Fruit fly (Drosophila melanogaster) whole organism, pupa: ENCODE data around the gene CG16713.
A peak's percentile ranks its signal among the peaks of the same experiment; 100 is the strongest.

Source experiments
- CG10348 ChIP-seq: fragments of 200-800 bp; sonication (Bioruptor generic); IDR thresholded peaks from 2 replicates; pipeline ENCODE4 v1.3.6; 2022; ENCODE audit warnings: missing biosample characterization, missing genetic modification characterization
- CG12605 ChIP-seq: fragments of 200-800 bp; sonication (Bioruptor generic); IDR thresholded peaks from 2 replicates; pipeline ENCODE4 v1.3.6; 2022; ENCODE audit warnings: missing biosample characterization, missing genetic modification characterization
- CG13204 ChIP-seq: fragments of 200-800 bp; sonication (Bioruptor generic); optimal IDR thresholded peaks from 2 replicates; lab custom pipeline; 2018; ENCODE audit warnings: missing biosample characterization, mild to moderate bottlenecking, missing genetic modification characterization, moderate library complexity
- CG14655 ChIP-seq: fragments of 200-800 bp; sonication (Bioruptor generic); optimal IDR thresholded peaks from 3 replicates; lab custom pipeline; 2017; ENCODE audit warnings: mild to moderate bottlenecking, missing biosample characterization, missing genetic modification reagents, missing genetic modification characterization
- CG15710 ChIP-seq: fragments of 200-800 bp; sonication (Bioruptor generic); optimal IDR thresholded peaks from 2 replicates; lab custom pipeline; 2018; ENCODE audit warnings: missing biosample characterization, mild to moderate bottlenecking, missing genetic modification characterization, moderate library complexity
- CG17806 ChIP-seq: fragments of 200-800 bp; sonication (Bioruptor generic); optimal IDR thresholded peaks from 2 replicates; lab custom pipeline; 2018; ENCODE audit warnings: missing biosample characterization, mild to moderate bottlenecking, missing genetic modification characterization, moderate library complexity
- CG32121 ChIP-seq: fragments of 200-800 bp; sonication (Bioruptor generic); IDR thresholded peaks from 2 replicates; pipeline ENCODE4 v1.3.6; 2022; ENCODE audit warnings: missing biosample characterization, missing genetic modification characterization
- CG34367 ChIP-seq: fragments of 200-800 bp; sonication (Bioruptor generic); optimal IDR thresholded peaks from 2 replicates; lab custom pipeline; 2018; ENCODE audit warnings: missing biosample characterization, mild to moderate bottlenecking, missing genetic modification characterization
- CG4496 ChIP-seq: fragments of 200-800 bp; sonication (Bioruptor generic); IDR thresholded peaks from 3 replicates; pipeline ENCODE4 v1.3.6; 2022; ENCODE audit warnings: missing biosample characterization, missing genetic modification characterization
- CG8159 ChIP-seq: fragments of 200-800 bp; sonication (Bioruptor generic); optimal IDR thresholded peaks from 3 replicates; lab custom pipeline; 2018; ENCODE audit warnings: missing biosample characterization, mild to moderate bottlenecking, missing genetic modification characterization, moderate library complexity
- CG8301 ChIP-seq: fragments of 200-800 bp; sonication (Bioruptor generic); optimal IDR thresholded peaks from 2 replicates; lab custom pipeline; 2018; ENCODE audit warnings: missing biosample characterization, mild to moderate bottlenecking, missing genetic modification characterization
- CG9948 ChIP-seq: fragments of 200-800 bp; sonication (Bioruptor generic); optimal IDR thresholded peaks from 2 replicates; lab custom pipeline; 2018; ENCODE audit warnings: missing biosample characterization, mild to moderate bottlenecking, missing genetic modification characterization, moderate library complexity
- D1 ChIP-seq: fragments of 200-800 bp; sonication (Bioruptor generic); optimal IDR thresholded peaks from 2 replicates; lab custom pipeline; 2018; ENCODE audit warnings: missing biosample characterization, mild to moderate bottlenecking, missing genetic modification characterization, moderate library complexity
- EcR ChIP-seq: fragments of 200-800 bp; sonication (Bioruptor generic); optimal IDR thresholded peaks from 3 replicates; lab custom pipeline; 2019; ENCODE audit warnings: missing biosample characterization, missing genetic modification characterization, mild to moderate bottlenecking, moderate library complexity, missing genetic modification reagents
- Ets98B ChIP-seq: fragments of 200-800 bp; sonication (Bioruptor generic); IDR thresholded peaks from 2 replicates; pipeline ENCODE4 v1.3.6; 2022; ENCODE audit warnings: missing biosample characterization, missing genetic modification characterization
- Pif1A ChIP-seq: fragments of 200-800 bp; sonication (Bioruptor generic); optimal IDR thresholded peaks from 3 replicates; lab custom pipeline; 2016; ENCODE audit warnings: missing biosample characterization, missing genetic modification characterization
- Pif1B ChIP-seq: fragments of 200-800 bp; sonication (Bioruptor generic); optimal IDR thresholded peaks from 3 replicates; lab custom pipeline; 2016; ENCODE audit warnings: missing biosample characterization, missing genetic modification characterization
- Snoo ChIP-seq: fragments of 200-800 bp; sonication (Bioruptor generic); optimal IDR thresholded peaks from 3 replicates; lab custom pipeline; 2017; ENCODE audit warnings: missing biosample characterization, mild to moderate bottlenecking, missing genetic modification characterization, inconsistent platforms
- fd96Ca ChIP-seq: fragments of 200-800 bp; sonication (Bioruptor generic); IDR thresholded peaks from 3 replicates; pipeline ENCODE4 v1.3.6; 2022; ENCODE audit warnings: missing biosample characterization, missing genetic modification characterization
- gl ChIP-seq: fragments of 200-800 bp; sonication (Bioruptor generic); optimal IDR thresholded peaks from 2 replicates; lab custom pipeline; 2018; ENCODE audit warnings: missing biosample characterization, mild to moderate bottlenecking, missing genetic modification characterization
- rn ChIP-seq: fragments of 200-800 bp; sonication (Bioruptor generic); IDR thresholded peaks from 2 replicates; pipeline ENCODE4 v1.3.6; 2022; ENCODE audit warnings: missing biosample characterization, missing genetic modification characterization

Gene CG16713

dm6 chr2L:3729635-3730034 is 34.4 kb upstream of the CG16713 start:
- no peak for TF ChIP-seq Pif1A
- TF ChIP-seq D1 (tag; lab: Kevin White, UChicago) = no peak
- TF ChIP-seq fd96Ca (GFP tag; lab: Robert Waterston, UW) = no peak
- no peak for TF ChIP-seq rn (GFP tag; lab: Robert Waterston, UW)
- no peak for TF ChIP-seq CG4496 (GFP tag; lab: Robert Waterston, UW)
- TF ChIP-seq Pif1B (GFP tag; lab: Kevin White, UChicago) = no peak
- TF ChIP-seq CG10348 (GFP tag; lab: Robert Waterston, UW) = no peak
- no peak for TF ChIP-seq Snoo
- TF ChIP-seq CG34367 = no peak
- TF ChIP-seq CG12605 (GFP tag; lab: Robert Waterston, UW) = no peak; the same call in 1 of the 2 replicates
- no peak for TF ChIP-seq CG32121 (GFP tag; lab: Robert Waterston, UW)
- no peak for TF ChIP-seq EcR (GFP tag; lab: Kevin White, UChicago)
- no peak for TF ChIP-seq CG13204 (GFP tag; lab: Kevin White, UChicago)
- TF ChIP-seq CG15710 (tag; lab: Kevin White, UChicago) = no peak
- no peak for TF ChIP-seq Ets98B
- no peak for TF ChIP-seq CG9948
- no peak for TF ChIP-seq CG8301 (tag; lab: Kevin White, UChicago)
- TF ChIP-seq CG17806 (tag; lab: Kevin White, UChicago) = no peak
- no peak for TF ChIP-seq gl (tag; lab: Kevin White, UChicago)
- no peak for TF ChIP-seq CG14655 (GFP tag; lab: Kevin White, UChicago)

DNA sequence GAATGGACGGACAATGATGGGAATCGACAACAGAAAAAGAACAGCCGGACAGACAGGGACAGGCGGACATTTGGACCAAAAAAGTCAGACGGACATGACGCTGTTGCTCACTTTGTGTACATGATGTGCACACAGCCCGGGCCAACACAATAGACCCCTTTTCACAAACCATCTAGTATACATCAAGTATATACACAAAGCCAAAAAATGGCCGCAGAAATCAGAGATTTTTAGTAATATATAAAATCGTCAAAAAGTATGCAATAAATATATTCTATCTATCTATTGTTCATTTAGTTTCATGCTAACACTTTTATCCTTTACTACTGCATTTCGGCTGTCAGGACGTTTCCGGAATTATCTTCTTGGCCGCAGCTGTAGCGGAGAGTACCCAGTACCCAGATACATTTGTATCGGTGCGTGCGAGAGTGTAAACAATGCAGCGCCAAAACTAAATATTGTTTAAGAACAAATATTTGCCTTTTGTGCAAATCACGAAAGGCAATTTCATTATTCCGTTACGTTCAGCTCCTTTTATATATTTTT is 24.3 kb upstream of the CG16713 start:
- TF ChIP-seq fd96Ca (GFP tag; lab: Robert Waterston, UW) (0 out of 3 replicates have a peak, but pooled peaks have one; percentile 12), Pif1B (GFP tag; lab: Kevin White, UChicago) (peak; percentile 38), CG8159 (tag; lab: Kevin White, UChicago) (peak; percentile 49), CG4496 (GFP tag; lab: Robert Waterston, UW) (0 out of 3 replicates have a peak, but pooled peaks have one; percentile 27), CG32121 (GFP tag; lab: Robert Waterston, UW) (no peak), Snoo (no peak), CG34367 (peak; percentile 29), Pif1A (peak; percentile 52)

- no peak for TF ChIP-seq Pif1B (GFP tag; lab: Kevin White, UChicago)
- TF ChIP-seq CG4496 (GFP tag; lab: Robert Waterston, UW) = no peak
- TF ChIP-seq CG10348 (GFP tag; lab: Robert Waterston, UW) = no peak
- TF ChIP-seq rn (GFP tag; lab: Robert Waterston, UW) = no peak
- TF ChIP-seq CG32121 (GFP tag; lab: Robert Waterston, UW) = no peak
- no peak for TF ChIP-seq CG8159 (tag; lab: Kevin White, UChicago)
- no peak for TF ChIP-seq CG8301 (tag; lab: Kevin White, UChicago)
- no peak for TF ChIP-seq gl (tag; lab: Kevin White, UChicago)
- no peak for TF ChIP-seq CG15710 (tag; lab: Kevin White, UChicago)
- no peak for TF ChIP-seq EcR (GFP tag; lab: Kevin White, UChicago)
- TF ChIP-seq, all 21 proteins: peak for 0
Measured at dm6 chr2L:3717673-3718235, 22.5 kb upstream of the CG16713 start, which contains the start of the genes lectin-24A and Shaw. Gene lectin-24A (minus strand): TSS chr2L:3717773. Gene Shaw (plus strand): TSS chr2L:3718185.

dm6 chr2L:3713545-3714156 is 18.4 kb upstream of the CG16713 start:
- TF ChIP-seq CG17806 (tag; lab: Kevin White, UChicago) = no peak

- TF ChIP-seq CG9948 = no peak
- no peak for TF ChIP-seq CG12605 (GFP tag; lab: Robert Waterston, UW)
- TF ChIP-seq CG32121 (GFP tag; lab: Robert Waterston, UW) = no peak
- TF ChIP-seq CG10348 (GFP tag; lab: Robert Waterston, UW) = no peak
- no peak for TF ChIP-seq CG4496 (GFP tag; lab: Robert Waterston, UW)
- TF ChIP-seq CG34367 = no peak
- TF ChIP-seq Pif1B (GFP tag; lab: Kevin White, UChicago) = no peak
- no peak for TF ChIP-seq CG15710 (tag; lab: Kevin White, UChicago)
- no peak for TF ChIP-seq Ets98B
- TF ChIP-seq D1 (tag; lab: Kevin White, UChicago) = no peak
- TF ChIP-seq Snoo = no peak
- no peak for TF ChIP-seq CG8301 (tag; lab: Kevin White, UChicago)
- no peak for TF ChIP-seq CG13204 (GFP tag; lab: Kevin White, UChicago)
- TF ChIP-seq CG17806 (tag; lab: Kevin White, UChicago) = no peak
- TF ChIP-seq CG8159 (tag; lab: Kevin White, UChicago) = no peak
- TF ChIP-seq rn (GFP tag; lab: Robert Waterston, UW) = no peak
- TF ChIP-seq EcR (GFP tag; lab: Kevin White, UChicago) = no peak
- no peak for TF ChIP-seq fd96Ca (GFP tag; lab: Robert Waterston, UW)
- no peak for TF ChIP-seq CG14655 (GFP tag; lab: Kevin White, UChicago)
- no peak for TF ChIP-seq gl (tag; lab: Kevin White, UChicago)
Measured at dm6 chr2L:3712949-3713416, 17.8 kb upstream of the CG16713 start, which contains the start of the genes CG31955 and CG2818. Gene CG31955 (minus strand): TSS chr2L:3713105. Gene CG2818 (plus strand): TSS chr2L:3713360.
